Fruit fly (Drosophila melanogaster) Kc167 (cell line): ENCODE data around the gene CG13060.

Experiments used
- Myc ChIP-seq: fragments of >200 bp; optimal IDR thresholded peaks from 2 replicates; lab custom pipeline; 2017; ENCODE audit warnings: missing external identifiers
- Sin3A ChIP-seq: fragments of >200 bp; optimal IDR thresholded peaks from 2 replicates; lab custom pipeline; 2018; ENCODE audit warnings: missing external identifiers
- h ChIP-seq: fragments of >200 bp; optimal IDR thresholded peaks from 3 replicates; lab custom pipeline; 2018; ENCODE audit warnings: missing external identifiers
- insv ChIP-seq: fragments of >200 bp; optimal IDR thresholded peaks from 3 replicates; lab custom pipeline; 2018; ENCODE audit warnings: missing external identifiers
- psq ChIP-seq: fragments of >200 bp; optimal IDR thresholded peaks from 2 replicates; lab custom pipeline; 2017; ENCODE audit warnings: missing external identifiers
- ttk ChIP-seq: sonication (Bioruptor generic); optimal IDR thresholded peaks from 2 replicates; lab custom pipeline; 2017; ENCODE audit warnings: missing external identifiers

CG13060 gene

DNA sequence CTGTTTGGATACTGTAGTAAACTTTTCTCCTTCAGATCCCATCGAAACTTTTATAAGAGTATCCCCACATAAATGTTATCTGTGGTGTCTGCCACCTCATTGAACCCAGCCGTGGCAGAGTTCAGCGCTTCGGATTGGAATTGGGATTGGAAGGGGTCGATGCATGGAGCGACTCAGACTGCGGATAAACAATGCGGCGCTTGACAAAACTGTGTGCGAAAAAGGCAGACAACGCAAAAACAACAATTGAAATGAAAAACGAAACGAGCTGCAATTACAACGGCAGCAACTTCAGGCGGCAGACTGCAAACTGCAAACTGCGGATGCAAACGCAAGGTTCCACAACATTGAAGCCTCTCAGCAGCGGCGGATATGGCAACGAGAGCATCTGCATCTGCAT is 5.7 kb upstream of the CG13060 start, which contains the start of gene CG13062:
Gene CG13062 (plus strand): TSS at position 301 of the 400 bp plus-strand sequence.
- TF ChIP-seq Sin3A (lab: Kevin White, UChicago) (no peak), Myc (lab: Kevin White, UChicago) (no peak), psq (lab: Kevin White, UChicago) (no peak), h (no peak), insv (lab: Kevin White, UChicago) (no peak), ttk (lab: Kevin White, UChicago) (no peak)

DNA sequence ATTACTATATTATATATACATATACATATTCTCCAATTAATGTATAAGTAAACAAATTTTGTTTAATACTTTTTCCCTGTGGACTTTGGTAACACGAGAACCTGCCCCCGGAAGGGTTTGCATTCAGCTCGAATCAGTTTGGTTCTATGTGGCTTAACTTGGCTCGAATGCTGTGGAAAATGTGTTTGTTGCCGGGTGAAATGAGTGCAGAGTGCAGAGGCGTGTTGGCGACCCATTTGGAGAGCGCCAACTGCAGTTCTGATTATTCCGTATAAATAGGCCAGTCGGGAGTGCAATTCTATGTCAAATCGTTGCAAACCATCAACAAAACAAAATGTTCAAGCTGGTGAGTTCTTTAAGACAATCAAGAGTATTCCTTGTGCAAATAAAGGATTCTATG is 1.9 kb upstream of the CG13060 start, which contains the start of gene Nplp3:
Gene Nplp3 (plus strand): TSS at position 301 of the 400 bp plus-strand sequence.
- TF ChIP-seq insv (lab: Kevin White, UChicago) (no peak), ttk (lab: Kevin White, UChicago) (no peak), h (no peak), psq (lab: Kevin White, UChicago) (no peak), Sin3A (lab: Kevin White, UChicago) (no peak), Myc (lab: Kevin White, UChicago) (no peak)

DNA sequence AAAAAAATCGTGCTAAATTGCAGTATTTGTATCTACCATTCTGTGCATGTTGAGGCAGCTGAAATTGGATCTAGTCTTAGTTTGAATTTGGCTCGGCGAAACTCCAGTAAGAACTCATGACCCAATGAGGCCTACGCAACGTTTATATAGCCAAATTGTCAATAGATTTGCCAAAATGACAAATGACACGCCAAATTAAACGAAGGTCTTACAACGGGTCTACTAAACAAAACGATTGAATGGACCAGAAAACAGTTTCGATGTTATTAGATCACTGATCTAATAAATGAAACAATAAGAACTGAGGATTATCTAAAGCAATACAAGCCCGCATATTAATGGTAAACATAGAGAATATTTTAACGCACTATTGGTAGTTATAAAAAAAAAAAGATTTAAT is 1.5 kb downstream of the CG13060 start, which contains the start of gene CG42718:
Gene CG42718 (minus strand): TSS at position 101 of the 400 bp plus-strand sequence.
- TF ChIP-seq psq (lab: Kevin White, UChicago) (no peak), ttk (lab: Kevin White, UChicago) (no peak), Myc (lab: Kevin White, UChicago) (no peak), Sin3A (lab: Kevin White, UChicago) (no peak), h (no peak), insv (lab: Kevin White, UChicago) (no peak)

DNA sequence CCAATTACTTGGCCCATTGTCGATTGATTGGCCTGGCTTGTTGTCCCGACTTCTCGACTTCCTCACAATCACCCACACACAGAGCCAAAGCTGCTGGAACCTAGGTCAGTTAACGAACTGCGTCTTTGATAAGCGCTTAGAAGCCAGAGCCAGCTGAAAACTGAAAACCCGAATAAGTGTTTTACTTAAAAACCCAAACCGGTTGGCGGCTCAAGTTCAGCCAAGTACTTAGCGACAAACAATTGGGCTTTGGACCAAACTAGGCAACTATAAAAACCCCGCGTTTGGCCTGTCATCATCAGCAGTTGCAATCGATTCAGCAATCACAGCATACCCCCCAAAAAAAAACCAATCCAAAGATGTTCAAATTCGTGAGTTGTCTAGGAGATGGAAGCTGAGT is 3.7 kb downstream of the CG13060 start, which contains the start of gene CG13059:
Gene CG13059 (plus strand): TSS at position 301 of the 400 bp plus-strand sequence.
- TF ChIP-seq h: no peak
- TF ChIP-seq Myc (lab: Kevin White, UChicago): no peak
- TF ChIP-seq insv (lab: Kevin White, UChicago): no peak
- TF ChIP-seq psq (lab: Kevin White, UChicago): no peak
- TF ChIP-seq ttk (lab: Kevin White, UChicago): no peak
- no peak for TF ChIP-seq Sin3A (lab: Kevin White, UChicago)

DNA sequence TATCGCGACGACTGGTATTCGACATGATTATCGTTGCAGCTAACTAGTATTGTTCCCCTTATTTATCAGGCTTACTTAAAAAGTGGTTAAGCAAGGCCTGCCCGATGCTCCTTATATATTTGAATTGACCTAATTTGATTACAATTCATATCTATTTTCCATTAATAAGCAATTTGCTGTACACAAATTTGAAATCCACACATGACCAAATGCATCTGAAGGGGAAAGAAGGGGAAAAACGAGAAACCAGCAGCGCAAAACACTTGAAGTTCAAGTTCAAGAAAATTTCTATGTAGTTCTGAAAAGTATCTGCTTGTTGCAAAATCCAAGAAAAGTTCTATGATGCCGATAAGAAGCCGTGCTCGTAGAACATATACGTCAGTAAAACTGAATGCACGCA is 7.0 kb downstream of the CG13060 start, which contains the start of the genes CG13040 and CG13039:
Gene CG13040 (minus strand): TSS at position 101 of the 400 bp plus-strand sequence.
Gene CG13039 (minus strand): TSS at position 106 of the 400 bp plus-strand sequence.
- TF ChIP-seq insv (lab: Kevin White, UChicago) (no peak), Myc (lab: Kevin White, UChicago) (no peak), psq (lab: Kevin White, UChicago) (no peak), ttk (lab: Kevin White, UChicago) (no peak), h (no peak), Sin3A (lab: Kevin White, UChicago) (no peak)

DNA sequence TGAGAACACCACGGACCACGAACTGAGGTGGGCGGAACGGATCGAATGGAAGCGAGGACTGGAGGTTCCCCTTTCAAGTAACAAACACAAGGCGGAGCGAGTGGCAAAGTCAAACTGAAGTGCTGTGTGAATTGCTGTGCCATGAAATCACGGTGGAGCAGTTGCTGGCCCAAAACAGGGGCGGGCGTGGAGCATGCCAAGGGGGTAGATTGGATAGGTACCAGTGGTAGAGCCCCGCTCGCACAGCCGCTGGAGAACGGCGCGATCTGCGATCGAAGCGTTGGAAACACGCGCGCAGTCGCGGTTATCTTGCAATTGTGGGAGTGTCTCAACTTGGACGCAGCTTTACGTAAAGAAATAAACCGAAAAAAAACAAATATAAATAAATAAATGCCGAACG is 8.1 kb downstream of the CG13060 start, which contains the start of gene CG13038:
Gene CG13038 (minus strand): TSS at position 118 of the 400 bp plus-strand sequence.
- TF ChIP-seq insv (lab: Kevin White, UChicago) (no peak), ttk (lab: Kevin White, UChicago) (no peak), Myc (lab: Kevin White, UChicago) (no peak), psq (lab: Kevin White, UChicago) (no peak), Sin3A (lab: Kevin White, UChicago) (no peak), h (no peak)

DNA sequence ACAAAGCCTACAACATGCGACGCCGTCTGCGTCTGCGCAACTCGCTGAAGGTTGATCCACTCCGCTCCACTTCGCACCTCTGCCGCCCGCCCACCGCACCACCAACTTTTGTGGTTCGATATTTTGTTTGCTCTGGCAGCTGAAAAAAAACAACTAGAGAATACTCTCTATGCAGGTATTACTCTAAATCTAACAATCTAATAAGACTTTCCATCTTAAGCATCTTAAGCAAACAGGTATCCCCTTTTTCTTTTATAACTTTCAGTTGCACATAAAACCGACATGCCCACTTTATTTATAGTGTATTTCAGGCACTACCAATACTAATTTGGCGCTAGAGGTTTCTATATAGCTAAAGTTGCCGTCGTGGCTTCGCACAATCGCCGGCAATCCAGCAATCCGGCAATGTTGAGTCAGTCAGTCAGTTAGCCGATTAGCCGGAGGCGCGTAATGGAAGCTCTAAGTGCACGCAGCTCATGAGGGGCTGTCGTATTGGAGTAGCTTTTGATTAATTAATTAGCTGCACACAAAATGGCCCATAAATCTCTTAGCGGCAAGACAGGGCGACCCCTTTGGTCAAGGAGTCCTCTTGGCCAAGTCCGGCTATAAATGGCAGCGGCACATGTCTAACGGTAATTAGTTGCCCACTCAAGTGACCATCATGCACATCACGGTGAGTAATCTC is 8.7 kb downstream of the CG13060 start, which contains the start of gene CG13058:
Gene CG13058 (plus strand): TSS at position 635 of the 685 bp plus-strand sequence.
- TF ChIP-seq Sin3A (lab: Kevin White, UChicago) (no peak), h (no peak), psq (lab: Kevin White, UChicago) (no peak), ttk (lab: Kevin White, UChicago) (no peak), Myc (lab: Kevin White, UChicago) (no peak), insv (lab: Kevin White, UChicago) (no peak)

DNA sequence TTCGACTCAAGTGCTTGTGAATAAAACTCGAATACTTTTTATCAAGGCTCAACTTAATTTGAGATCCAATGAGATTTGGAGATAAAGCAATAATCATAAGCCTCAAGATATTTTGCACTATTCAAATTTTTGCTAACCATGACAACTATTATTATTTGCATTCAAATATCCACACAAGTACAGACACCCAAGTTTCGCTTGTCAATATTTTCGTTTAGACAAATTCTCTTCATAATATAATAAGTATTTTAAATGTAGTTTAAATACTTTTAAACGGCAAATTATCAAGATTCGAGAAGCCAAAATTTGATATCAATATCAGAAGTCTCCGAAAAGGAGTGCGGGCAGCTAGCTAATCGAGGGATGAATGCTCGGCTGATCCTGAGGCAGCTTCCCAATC is 9.8 kb downstream of the CG13060 start, which contains the start of gene CG33061:
Gene CG33061 (plus strand): TSS at position 301 of the 400 bp plus-strand sequence.
- TF ChIP-seq ttk (lab: Kevin White, UChicago) (no peak), Sin3A (lab: Kevin White, UChicago) (no peak), h (no peak), Myc (lab: Kevin White, UChicago) (no peak), psq (lab: Kevin White, UChicago) (no peak), insv (lab: Kevin White, UChicago) (no peak)

DNA sequence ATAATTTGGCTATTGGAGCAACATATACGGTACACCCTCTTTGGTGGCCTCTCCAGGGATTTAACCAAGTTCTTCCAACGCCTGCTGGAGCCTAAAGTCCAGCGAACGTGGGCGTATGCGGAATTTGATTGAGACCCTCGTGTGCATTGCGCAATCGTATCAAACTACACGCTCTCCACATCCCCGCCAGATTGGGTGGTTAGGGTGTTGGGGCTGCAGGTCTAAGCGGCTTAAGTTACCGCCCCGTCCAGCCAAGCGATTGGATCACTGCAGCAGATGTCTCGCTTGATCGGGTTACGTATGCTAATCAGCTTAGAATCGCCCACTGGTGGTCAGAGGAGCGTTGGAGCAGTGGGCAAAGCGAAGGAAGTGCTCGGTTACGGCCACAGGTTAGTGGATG is 11.1 kb downstream of the CG13060 start, which contains the start of gene CG33060:
Gene CG33060 (plus strand): TSS at position 301 of the 400 bp plus-strand sequence.
- no peak for TF ChIP-seq psq (lab: Kevin White, UChicago)
- no peak for TF ChIP-seq Myc (lab: Kevin White, UChicago)
- TF ChIP-seq h: no peak
- TF ChIP-seq insv (lab: Kevin White, UChicago): no peak
- no peak for TF ChIP-seq Sin3A (lab: Kevin White, UChicago)
- no peak for TF ChIP-seq ttk (lab: Kevin White, UChicago)

DNA sequence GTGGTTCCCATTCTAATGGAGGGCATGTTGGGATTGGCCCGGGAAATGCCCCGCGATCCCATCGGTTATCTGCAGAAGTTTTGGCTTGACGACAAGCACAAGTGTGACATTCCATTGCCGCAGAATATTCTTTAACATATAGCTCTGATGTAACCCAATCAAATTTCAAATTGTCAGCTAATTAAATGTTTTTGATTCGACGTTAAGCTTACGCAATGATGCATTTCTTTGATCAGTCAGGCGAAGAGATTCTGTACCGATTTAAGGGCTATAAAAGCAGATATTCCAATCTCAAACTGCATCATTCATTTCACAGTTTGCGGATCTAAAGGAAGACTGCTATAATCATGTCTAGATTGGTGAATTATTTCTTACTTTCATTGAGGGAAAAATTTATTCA is 12.0 kb downstream of the CG13060 start, which contains the start of gene retinin:
Gene retinin (plus strand): TSS at position 301 of the 400 bp plus-strand sequence.
- TF ChIP-seq h (no peak), Myc (lab: Kevin White, UChicago) (no peak), Sin3A (lab: Kevin White, UChicago) (no peak), ttk (lab: Kevin White, UChicago) (no peak), insv (lab: Kevin White, UChicago) (no peak), psq (lab: Kevin White, UChicago) (no peak)

DNA sequence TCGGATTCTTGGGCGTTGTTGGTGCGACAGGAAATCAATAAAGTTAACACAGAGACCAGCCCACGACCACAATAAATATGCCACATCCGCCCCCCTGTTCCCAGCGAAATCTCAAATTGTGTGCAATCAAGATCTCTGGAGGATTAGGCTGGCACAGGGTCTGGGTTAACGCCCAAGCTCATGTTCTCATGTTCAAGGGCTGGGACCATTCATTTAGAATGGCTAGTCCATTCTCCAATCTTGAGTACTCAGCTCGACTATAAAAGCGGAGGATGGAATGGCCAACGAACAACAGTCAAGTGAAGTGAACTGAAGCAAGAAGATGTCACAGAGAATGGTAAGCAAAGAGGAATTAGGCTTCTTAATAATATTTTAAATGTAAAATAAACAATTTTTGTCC is 13.4 kb downstream of the CG13060 start, which contains the start of gene CG13056:
Gene CG13056 (plus strand): TSS at position 301 of the 400 bp plus-strand sequence.
- TF ChIP-seq Myc (lab: Kevin White, UChicago): no peak
- no peak for TF ChIP-seq insv (lab: Kevin White, UChicago)
- no peak for TF ChIP-seq psq (lab: Kevin White, UChicago)
- TF ChIP-seq Sin3A (lab: Kevin White, UChicago): no peak
- no peak for TF ChIP-seq ttk (lab: Kevin White, UChicago)
- TF ChIP-seq h: no peak
